Fruit fly (Drosophila melanogaster): ENCODE measurements around the gene CG13445.

Gene CG13445

dm6 chr3L:15847224-15847623, 37.9 kb downstream of the CG13445 start (continued):
- TF ChIP-seq Dp (GFP tag; optimal IDR thresholded peaks at IDR 0.05) (no peak), TFAM (GFP tag; optimal IDR thresholded peaks at IDR 0.05) (no peak), CG17359 (tag; optimal IDR thresholded peaks at IDR 0.05) (no peak), salm (tag; optimal IDR thresholded peaks at IDR 0.05) (no peak), dati (GFP tag; IDR thresholded peaks at IDR 0.05) (no peak), CG18619 (GFP tag; optimal IDR thresholded peaks at IDR 0.05) (no peak), CG11247 (GFP tag; IDR thresholded peaks at IDR 0.05) (no peak), sqz (GFP tag; optimal IDR thresholded peaks at IDR 0.05) (no peak), CG17186 (GFP tag; optimal IDR thresholded peaks at IDR 0.05) (no peak), trem (tag; optimal IDR thresholded peaks at IDR 0.05) (peak; percentile 13), luna (GFP tag; optimal IDR thresholded peaks at IDR 0.05) (no peak), CG10267 (tag; optimal IDR thresholded peaks at IDR 0.05) (peak; percentile 42), ftz-f1 (GFP tag; optimal IDR thresholded peaks at IDR 0.05) (no peak), Lim3 (GFP tag; IDR thresholded peaks at IDR 0.05) (no peak), CG2712 (tag; optimal IDR thresholded peaks at IDR 0.05) (peak; percentile 59), CG13775 (GFP tag; optimal IDR thresholded peaks at IDR 0.05) (no peak), Bdp1 (GFP tag; optimal IDR thresholded peaks at IDR 0.05) (no peak), CG4404 (GFP tag; IDR thresholded peaks at IDR 0.05) (peak; percentile 56), CG4282 (GFP tag; optimal IDR thresholded peaks at IDR 0.05) (no peak), usp (GFP tag; optimal IDR thresholded peaks at IDR 0.05) (no peak), tx (GFP tag; optimal IDR thresholded peaks at IDR 0.05) (no peak), CG8359 (GFP tag; optimal IDR thresholded peaks at IDR 0.05; ENCODE audit: borderline replicate concordance) (no peak), Antp (GFP tag; optimal IDR thresholded peaks at IDR 0.05) (no peak), ham (GFP tag; IDR thresholded peaks at IDR 0.05) (no peak), inv (GFP tag; IDR thresholded peaks at IDR 0.05; ENCODE audit: partially characterized antibody) (no peak), Tbp (GFP tag; optimal IDR thresholded peaks at IDR 0.05) (no peak), Rfx (GFP tag; IDR thresholded peaks at IDR 0.05) (no peak), Hsf (GFP tag; optimal IDR thresholded peaks at IDR 0.05) (no peak), exex (tag; optimal IDR thresholded peaks at IDR 0.05) (no peak), Hey (tag; optimal IDR thresholded peaks at IDR 0.05) (no peak), Lhr (GFP tag; optimal IDR thresholded peaks at IDR 0.05) (no peak), CG42726 (GFP tag; IDR thresholded peaks at IDR 0.05; ENCODE audit: partially characterized antibody) (no peak), CG1832 (GFP tag; optimal IDR thresholded peaks at IDR 0.05) (no peak), Atf3 (GFP tag; optimal IDR thresholded peaks at IDR 0.05) (no peak), tio (GFP tag; optimal IDR thresholded peaks at IDR 0.05) (no peak)

dm6 chr3L:15847655-15848054, 38.4 kb downstream of the CG13445 start:
- TF ChIP-seq zf30C (GFP tag; optimal IDR thresholded peaks at IDR 0.05) (peak; percentile 72), Bteb2 (GFP tag; optimal IDR thresholded peaks at IDR 0.05) (no peak), vnd (GFP tag; IDR thresholded peaks at IDR 0.05; ENCODE audit: partially characterized antibody) (no peak), CG7928 (GFP tag; optimal IDR thresholded peaks at IDR 0.05) (no peak), CG3726 (GFP tag; IDR thresholded peaks at IDR 0.05) (no peak), gce (GFP tag; IDR thresholded peaks at IDR 0.05) (no peak), ase (GFP tag; IDR thresholded peaks at IDR 0.05) (no peak), exex (tag; optimal IDR thresholded peaks at IDR 0.05) (no peak), H15 (GFP tag; IDR thresholded peaks at IDR 0.05) (no peak), CG1233 (GFP tag; optimal IDR thresholded peaks at IDR 0.05) (no peak), CG10366 (GFP tag; IDR thresholded peaks at IDR 0.05) (no peak), sens-2 (GFP tag; IDR thresholded peaks at IDR 0.05) (no peak), peb (GFP tag; IDR thresholded peaks at IDR 0.05) (no peak), CG2712 (tag; optimal IDR thresholded peaks at IDR 0.05) (peak; percentile 41), CG7786 (GFP tag; optimal IDR thresholded peaks at IDR 0.05) (no peak), CG10654 (GFP tag; optimal IDR thresholded peaks at IDR 0.05) (no peak), hbn (GFP tag; IDR thresholded peaks at IDR 0.05; ENCODE audit: partially characterized antibody) (no peak), dmrt11E (tag; optimal IDR thresholded peaks at IDR 0.05) (peak; percentile 53), knrl (GFP tag; IDR thresholded peaks at IDR 0.05; ENCODE audit: partially characterized antibody) (no peak), CHES-1-like (GFP tag; optimal IDR thresholded peaks at IDR 0.05) (no peak), jumu (GFP tag; optimal IDR thresholded peaks at IDR 0.05) (no peak)
